Fruit fly (Drosophila melanogaster) whole organism, adult: ENCODE data around the gene sky.

Source experiments
- Clk ChIP-seq: fragments of 200-800 bp; sonication (Bioruptor generic); optimal IDR thresholded peaks from 2 replicates; lab custom pipeline; 2017; ENCODE audit warnings: missing biosample characterization, missing genetic modification characterization
- cic ChIP-seq: fragments of 200-800 bp; sonication (Bioruptor generic); optimal IDR thresholded peaks from 2 replicates; lab custom pipeline; 2017; ENCODE audit warnings: missing biosample characterization, mild to moderate bottlenecking, missing genetic modification characterization, moderate library complexity

DNA sequence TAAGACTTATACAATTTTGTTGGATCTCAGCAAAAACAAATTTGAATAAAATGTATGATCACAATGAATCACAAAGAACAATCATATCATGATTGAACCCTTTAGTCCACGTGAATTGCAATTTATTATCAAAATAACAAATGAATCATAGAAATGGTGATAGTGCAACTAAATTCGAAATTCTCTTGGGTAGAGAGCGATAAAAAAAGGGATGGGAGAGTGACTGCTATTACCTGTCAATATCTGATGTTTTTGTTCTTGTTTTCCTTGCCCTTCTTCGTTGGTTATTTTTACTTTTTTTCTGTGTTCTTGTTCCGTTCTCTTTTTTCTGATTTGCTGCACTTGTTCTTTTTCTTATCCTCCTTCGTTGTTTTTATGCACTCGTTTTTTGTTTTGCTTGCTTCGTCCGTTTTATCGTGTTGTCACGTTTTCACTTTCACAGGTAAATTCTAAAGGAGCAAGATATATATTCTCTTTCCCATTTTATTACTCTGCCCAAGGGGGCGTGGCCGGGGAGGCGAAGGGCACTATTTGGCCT, 2.0 kb downstream of the sky start:
- TF ChIP-seq cic (no peak), Clk (GFP tag; lab: Kevin White, UChicago) (no peak)
